Worm (Caenorhabditis elegans): ENCODE results near the gene F44A2.5.

Gene F44A2.5

DNA sequence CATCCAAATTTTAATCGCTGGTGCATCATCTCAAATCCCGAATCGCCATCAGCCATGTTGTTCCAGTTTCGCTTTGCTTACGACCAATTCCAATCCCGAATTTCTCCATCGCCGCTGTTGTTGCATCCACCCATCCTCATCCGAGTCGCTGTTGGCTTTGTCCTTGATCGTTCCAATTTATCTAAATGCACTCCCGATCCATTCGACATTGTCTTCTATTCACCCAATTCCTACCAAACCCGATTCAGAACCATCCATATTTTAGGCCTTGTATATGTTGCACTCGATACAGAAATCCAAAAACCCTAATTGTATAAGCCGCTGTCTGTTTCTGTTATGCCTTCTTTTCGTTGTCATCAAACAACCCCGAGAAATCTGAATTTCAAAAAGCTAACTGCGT is 42.9 kb downstream of the F44A2.5 start (continued):
- peak; percentile 9 for TF ChIP-seq C16A3.4 (tag; optimal IDR thresholded peaks at IDR 0.05)
- no peak for TF ChIP-seq C04F5.9 (tag; optimal IDR thresholded peaks at IDR 0.05)
- peak; percentile 24; the same call in 1 of the 2 replicates for TF ChIP-seq nhr-19 (GFP tag; conservative IDR thresholded peaks at IDR 0.05)
- no peak for TF ChIP-seq lin-14 (GFP tag; optimal IDR thresholded peaks at IDR 0.05)
- TF ChIP-seq alr-1 (tag; optimal IDR thresholded peaks at IDR 0.05; ENCODE audit: borderline replicate concordance), result no peak
- no peak for TF ChIP-seq sup-37 (GFP tag; optimal IDR thresholded peaks at IDR 0.05)
- no peak for TF ChIP-seq aly-2 (tag; optimal IDR thresholded peaks at IDR 0.05)

DNA sequence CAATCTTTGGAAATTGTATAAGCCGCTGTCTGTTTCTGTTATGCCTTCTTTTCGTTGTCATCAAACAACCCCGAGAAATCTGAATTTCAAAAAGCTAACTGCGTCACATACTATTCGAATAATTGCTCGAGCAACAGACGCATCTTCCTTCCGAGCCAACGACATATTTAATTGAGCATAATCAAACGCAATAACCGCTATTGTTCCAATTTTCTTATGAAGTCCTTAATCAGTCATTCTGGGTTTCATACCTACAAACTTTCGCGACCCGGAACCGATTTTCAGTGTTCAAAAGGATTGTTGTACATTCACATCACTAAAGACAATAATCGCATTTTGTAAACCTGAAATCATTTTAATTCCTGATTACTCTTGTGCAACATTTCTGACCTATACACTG is 44.4 kb downstream of the F44A2.5 start:
- peak; percentile 37; the same call in 1 of the 2 replicates for TF ChIP-seq grh-1 (GFP tag; IDR thresholded peaks at IDR 0.05)

DNA sequence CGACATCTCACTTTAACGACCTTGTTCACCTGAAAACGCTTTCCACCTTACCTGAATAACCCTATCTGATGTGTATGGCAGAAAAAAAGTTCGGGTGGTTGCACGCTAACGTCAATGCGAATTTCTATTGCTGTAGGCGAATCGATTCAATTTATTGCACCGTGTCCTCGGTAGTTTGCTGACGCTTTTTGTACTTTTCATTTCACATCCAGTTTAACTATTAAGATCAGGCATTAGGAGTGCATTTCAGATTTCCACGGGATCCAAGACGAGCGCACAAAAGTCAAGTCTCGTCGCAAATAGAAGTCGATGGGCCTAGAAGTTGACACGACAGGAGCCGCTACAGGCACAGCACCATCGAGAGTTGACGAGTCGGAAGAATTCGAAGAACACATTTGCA is 44.9 kb downstream of the F44A2.5 start:
- peak; percentile 23; the same call in 1 of the 2 replicates for TF ChIP-seq grh-1 (GFP tag; IDR thresholded peaks at IDR 0.05)
- TF ChIP-seq nhr-19 (GFP tag; conservative IDR thresholded peaks at IDR 0.05), result peak; percentile 16

DNA sequence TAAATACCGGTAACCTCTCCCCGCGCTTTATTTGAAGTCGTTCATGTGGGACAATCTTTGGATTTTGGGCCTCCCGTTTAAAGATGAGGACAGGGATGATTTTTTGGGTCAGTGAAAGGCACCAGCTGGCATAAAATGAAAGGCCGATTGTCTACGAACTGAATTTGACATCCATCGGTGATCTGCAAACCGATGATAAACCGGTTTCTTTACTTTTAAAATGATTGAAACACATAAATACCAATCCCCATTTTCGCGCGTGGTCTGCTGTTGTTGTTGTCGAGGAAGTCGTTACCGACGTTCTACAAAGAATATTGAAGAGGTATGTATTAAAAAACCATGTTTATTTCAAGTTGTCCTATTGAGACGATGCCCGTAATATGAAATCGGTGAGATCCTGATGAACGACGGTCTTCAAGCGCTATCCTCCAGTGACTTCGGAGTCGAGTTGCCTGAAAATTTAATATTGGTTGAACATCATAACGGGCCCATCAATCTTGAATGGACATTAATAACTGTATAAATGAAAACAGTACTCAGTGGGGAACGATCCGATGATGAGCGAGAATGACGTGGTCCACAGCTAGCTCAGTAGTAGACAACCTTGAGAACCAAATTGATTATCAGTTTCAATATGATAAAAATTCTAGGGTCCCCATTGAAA is 45.7 kb downstream of the F44A2.5 start:
- TF ChIP-seq isw-1 (GFP tag; IDR thresholded peaks at IDR 0.05), result peak; percentile 14; the same call in 1 of the 2 replicates
- 0 out of 2 replicates have a peak, but pooled peaks have one; percentile 25 for TF ChIP-seq nhr-19 (GFP tag; conservative IDR thresholded peaks at IDR 0.05)
- no peak for TF ChIP-seq efl-1 (optimal IDR thresholded peaks at IDR 0.05)
- TF ChIP-seq efl-1 (GFP tag; optimal IDR thresholded peaks at IDR 0.05 in 1 of 2), result peak in 1 of 2 experiments; percentile 93
- TF ChIP-seq nhr-47 (tag; optimal IDR thresholded peaks at IDR 0.05), result no peak
- TF ChIP-seq unc-98 (GFP tag; IDR thresholded peaks at IDR 0.05), result no peak
- TF ChIP-seq nhr-85 (tag), result peak; percentile 20

DNA sequence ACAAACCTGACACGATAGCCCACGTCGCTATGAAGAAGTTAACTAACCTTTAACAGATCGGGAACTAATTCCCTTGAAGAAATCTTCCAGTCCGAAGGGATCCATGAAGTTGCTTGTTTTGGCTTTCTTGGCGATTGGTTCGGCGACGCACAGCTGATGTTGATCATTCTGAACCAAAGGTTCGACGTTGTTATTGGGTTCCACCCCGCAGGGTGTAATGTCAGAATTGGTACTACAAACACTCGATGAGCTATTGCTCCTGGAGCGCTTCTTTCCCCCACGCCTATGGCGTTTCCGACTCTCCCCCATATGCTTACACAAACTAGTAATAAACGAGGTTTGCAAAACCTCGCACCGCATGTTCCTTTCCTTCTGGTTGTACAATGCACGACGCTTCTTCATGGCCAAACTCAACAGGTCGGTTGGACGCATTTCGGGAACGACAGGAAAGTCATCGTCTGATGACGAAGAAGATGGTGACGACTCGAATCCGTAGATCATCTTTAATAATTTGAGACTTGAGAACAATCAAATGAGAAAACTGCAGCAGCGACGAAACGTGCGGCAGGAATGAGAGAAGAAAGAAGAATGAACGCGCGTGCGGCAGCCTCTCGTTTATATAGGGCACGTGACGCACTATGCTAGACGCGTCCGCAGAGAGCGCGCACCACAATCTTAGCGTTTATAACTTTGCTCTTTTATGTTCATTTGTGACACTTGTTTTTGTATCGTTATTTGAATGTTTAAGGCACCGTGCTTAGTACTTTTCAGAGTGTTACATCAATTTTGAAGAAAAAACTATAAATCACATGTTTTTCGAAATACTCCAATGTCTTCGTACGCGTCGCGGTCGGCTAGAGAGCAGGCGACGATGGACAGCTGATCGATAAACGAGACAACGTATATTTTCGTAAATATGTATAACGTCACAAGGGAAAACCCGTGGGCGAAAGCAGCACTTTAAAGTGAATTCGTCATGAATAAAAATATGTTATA is 46.5 kb downstream of the F44A2.5 start, which contains the start of gene tos-1:
tos-1 (minus strand) TSS at position 575 of the 996 bp plus-strand sequence.
- peak; percentile 85 for TF ChIP-seq lin-13 (GFP tag; optimal IDR thresholded peaks at IDR 0.05)
- peak; percentile 44 for TF ChIP-seq Y116A8C.19 (tag; optimal IDR thresholded peaks at IDR 0.05; ENCODE audit: borderline replicate concordance)
- TF ChIP-seq efl-3 (GFP tag; optimal IDR thresholded peaks at IDR 0.05), result peak; percentile 70
- TF ChIP-seq irx-1 (tag; optimal IDR thresholded peaks at IDR 0.05), result peak; percentile 98
- TF ChIP-seq zip-4 (GFP tag; optimal IDR thresholded peaks at IDR 0.05), result peak; percentile 98
- peak; percentile 97 for TF ChIP-seq C16A3.4 (tag; optimal IDR thresholded peaks at IDR 0.05)
- TF ChIP-seq mab-9 (GFP tag; IDR thresholded peaks at IDR 0.05), result peak; percentile 95
- peak; percentile 90 for TF ChIP-seq aha-1 (tag; optimal IDR thresholded peaks at IDR 0.05)
- TF ChIP-seq nhr-90 (tag; optimal IDR thresholded peaks at IDR 0.05; ENCODE audit: poor library complexity), result peak; percentile 99
- peak; percentile 7 for TF ChIP-seq pag-3 (tag; optimal IDR thresholded peaks at IDR 0.05; ENCODE audit: borderline replicate concordance, insufficient read depth)
- TF ChIP-seq lin-14 (GFP tag; optimal IDR thresholded peaks at IDR 0.05), result peak; percentile 100
- peak; percentile 71 for TF ChIP-seq nhr-12 (tag; optimal IDR thresholded peaks at IDR 0.05)
- no peak for TF ChIP-seq alr-1 (tag; optimal IDR thresholded peaks at IDR 0.05; ENCODE audit: borderline replicate concordance)
- no peak for TF ChIP-seq unc-30 (tag; optimal IDR thresholded peaks at IDR 0.05)
- TF ChIP-seq isw-1 (GFP tag; IDR thresholded peaks at IDR 0.05), result peak; percentile 99
- peak; percentile 99 for TF ChIP-seq tbx-2 (tag; optimal IDR thresholded peaks at IDR 0.05)
- TF ChIP-seq fkh-10 (GFP tag; optimal IDR thresholded peaks at IDR 0.05), result peak; percentile 98
- peak; percentile 89 to 96 for TF ChIP-seq lsy-2 (tag; optimal IDR thresholded peaks at IDR 0.05)
- peak in 5 of 6 experiments; percentile 81 to 98 (median 90) for TF ChIP-seq elt-3 (tag; optimal IDR thresholded peaks at IDR 0.05)
- peak; percentile 73 to 95 (median 94) for TF ChIP-seq ceh-82 (tag; optimal IDR thresholded peaks at IDR 0.05)
- TF ChIP-seq ceh-8 (GFP tag; optimal IDR thresholded peaks at IDR 0.05), result peak; percentile 94
- TF ChIP-seq mef-2 (tag; optimal IDR thresholded peaks at IDR 0.05), result peak; percentile 14
- peak; percentile 97 for TF ChIP-seq unc-98 (GFP tag; IDR thresholded peaks at IDR 0.05)
- TF ChIP-seq jun-1 (tag; optimal IDR thresholded peaks at IDR 0.05), result peak; percentile 99
- TF ChIP-seq tlp-1 (tag; optimal IDR thresholded peaks at IDR 0.05), result no peak
- peak in 1 of 2 experiments; percentile 96 for TF ChIP-seq ztf-11 (tag; optimal IDR thresholded peaks at IDR 0.05)
- TF ChIP-seq blmp-1 (tag; optimal IDR thresholded peaks at IDR 0.05), result peak; percentile 72
- TF ChIP-seq fkh-4 (tag; optimal IDR thresholded peaks at IDR 0.05; ENCODE audit: borderline replicate concordance), result peak; percentile 92
- TF ChIP-seq nhr-85 (tag), result peak; percentile 100
- TF ChIP-seq nhr-77 (tag; optimal IDR thresholded peaks at IDR 0.05), result peak; percentile 98
- peak; percentile 94 for TF ChIP-seq nhr-237 (tag; optimal IDR thresholded peaks at IDR 0.05)
- TF ChIP-seq grh-1 (GFP tag; IDR thresholded peaks at IDR 0.05), result peak; percentile 99
